Worm (Caenorhabditis elegans) whole organism, L1 larva: ENCODE measurements around the gene mop-25.1.

ENCODE experiments used
- C34B4.2 ChIP-seq: sonication (generic microtip); optimal IDR thresholded peaks from 2 replicates; lab custom pipeline; 2017; ENCODE audit warnings: mild to moderate bottlenecking, missing genetic modification characterization, missing compliant biosample characterization
- ceh-63 ChIP-seq: fragments of 200-800 bp; sonication (Bioruptor generic); optimal IDR thresholded peaks from 2 replicates; lab custom pipeline; 2018; ENCODE audit warnings: mild to moderate bottlenecking, missing genetic modification characterization, missing compliant biosample characterization
- ceh-8 ChIP-seq: fragments of 200-800 bp; sonication (Bioruptor generic); optimal IDR thresholded peaks from 2 replicates; lab custom pipeline; 2018; ENCODE audit warnings: mild to moderate bottlenecking, missing genetic modification characterization, moderate library complexity, missing compliant biosample characterization
- ceh-82 ChIP-seq, 3 experiments: fragments of 150-350 bp in 1 of 3; sonication (generic microtip) in 2 of 3; optimal IDR thresholded peaks; 2 replicates each; lab custom pipeline; 2014 to 2017; ENCODE audit warnings: missing biosample characterization in 3 of 3, missing genetic modification characterization in 3 of 3
- egl-13 ChIP-seq: sonication (generic microtip); optimal IDR thresholded peaks from 2 replicates; lab custom pipeline; 2016; ENCODE audit warnings: missing genotype, missing genetic modification reagents, missing genetic modification characterization, missing compliant biosample characterization
- elt-2 ChIP-seq: sonication (generic microtip); optimal IDR thresholded peaks from 2 replicates; lab custom pipeline; 2016; ENCODE audit warnings: missing genetic modification characterization, mild to moderate bottlenecking, inconsistent platforms, missing compliant biosample characterization, missing genetic modification reagents
- fkh-10 ChIP-seq: sonication (generic microtip); optimal IDR thresholded peaks from 2 replicates; lab custom pipeline; 2017; ENCODE audit warnings: missing biosample characterization, missing genetic modification reagents, missing genetic modification characterization
- hpl-2 ChIP-seq: fragments of 150-350 bp; optimal IDR thresholded peaks from 2 replicates; lab custom pipeline; 2014; ENCODE audit warnings: missing biosample characterization, missing genetic modification reagents, missing genetic modification characterization
- irx-1 ChIP-seq: sonication (generic microtip); optimal IDR thresholded peaks from 2 replicates; lab custom pipeline; 2016; ENCODE audit warnings: missing genetic modification characterization, missing compliant biosample characterization
- isw-1 ChIP-seq: fragments of 200-800 bp; sonication (Bioruptor generic); IDR thresholded peaks from 2 replicates; pipeline ENCODE4 v1.3.6; 2022; ENCODE audit warnings: missing genetic modification characterization, missing compliant biosample characterization
- lin-13 ChIP-seq: fragments of 150-350 bp; optimal IDR thresholded peaks from 2 replicates; lab custom pipeline; 2014; ENCODE audit warnings: missing biosample characterization, missing genetic modification reagents, missing genetic modification characterization
- lin-14 ChIP-seq: fragments of 200-800 bp; sonication (Bioruptor generic); optimal IDR thresholded peaks from 2 replicates; lab custom pipeline; 2018; ENCODE audit warnings: mild to moderate bottlenecking, missing genetic modification characterization, moderate library complexity, missing compliant biosample characterization
- lin-15B ChIP-seq: fragments of 150-350 bp; sonication (generic microtip); optimal IDR thresholded peaks from 3 replicates; lab custom pipeline; 2014; ENCODE audit warnings: missing biosample characterization, missing genetic modification characterization
- lin-35 ChIP-seq, 2 experiments: fragments of 150-350 bp; optimal IDR thresholded peaks; 2 replicates each; lab custom pipeline; 2014; ENCODE audit warnings: missing biosample characterization in 2 of 2, missing genetic modification characterization in 2 of 2, missing genetic modification reagents in 2 of 2
- lin-39 ChIP-seq: fragments of 150-350 bp; optimal IDR thresholded peaks from 2 replicates; lab custom pipeline; 2014; ENCODE audit warnings: missing biosample characterization, missing genetic modification reagents, missing genetic modification characterization
- lir-3 ChIP-seq: sonication (generic microtip); optimal IDR thresholded peaks from 2 replicates; lab custom pipeline; 2016; ENCODE audit warnings: mild to moderate bottlenecking, missing genetic modification characterization, moderate library complexity, missing compliant biosample characterization; ENCODE audit not compliant: poor library complexity
- lsy-2 ChIP-seq, 2 experiments: fragments of 150-350 bp; optimal IDR thresholded peaks; 2 replicates each; lab custom pipeline; 2014; ENCODE audit warnings: missing biosample characterization in 2 of 2, missing genetic modification characterization in 2 of 2
- mep-1 ChIP-seq: fragments of 150-350 bp; optimal IDR thresholded peaks from 2 replicates; lab custom pipeline; 2014; ENCODE audit warnings: missing biosample characterization, missing genetic modification characterization
- nhr-11 ChIP-seq: fragments of 150-350 bp; optimal IDR thresholded peaks from 2 replicates; lab custom pipeline; 2014; ENCODE audit warnings: missing biosample characterization, missing genetic modification characterization
- nhr-19 ChIP-seq: fragments of 200-800 bp; sonication (Bioruptor generic); conservative IDR thresholded peaks from 2 replicates; pipeline ENCODE4 v1.3.6; 2022; ENCODE audit warnings: missing genetic modification characterization, missing compliant biosample characterization
- nhr-20 ChIP-seq: sonication (generic microtip); optimal IDR thresholded peaks from 2 replicates; lab custom pipeline; 2016; ENCODE audit warnings: mild to moderate bottlenecking, missing genetic modification characterization, missing compliant biosample characterization
- nhr-47 ChIP-seq: sonication (generic microtip); optimal IDR thresholded peaks from 2 replicates; lab custom pipeline; 2016; ENCODE audit warnings: mild to moderate bottlenecking, missing genetic modification characterization, moderate library complexity, missing compliant biosample characterization
- nhr-71 ChIP-seq: sonication (generic microtip); optimal IDR thresholded peaks from 2 replicates; lab custom pipeline; 2016; ENCODE audit warnings: mild to moderate bottlenecking, missing genetic modification characterization, moderate library complexity, missing compliant biosample characterization
- nhr-77 ChIP-seq: fragments of 150-350 bp; optimal IDR thresholded peaks from 2 replicates; lab custom pipeline; 2014; ENCODE audit warnings: missing biosample characterization, missing genetic modification characterization
- nhr-90 ChIP-seq: sonication (generic microtip); optimal IDR thresholded peaks from 2 replicates; lab custom pipeline; 2016; ENCODE audit warnings: mild to moderate bottlenecking, missing genetic modification characterization, missing compliant biosample characterization; ENCODE audit not compliant: poor library complexity
- pqm-1 ChIP-seq: sonication (generic microtip); optimal IDR thresholded peaks from 3 replicates; lab custom pipeline; 2017; ENCODE audit warnings: missing biosample characterization, missing genetic modification characterization
- skn-1 ChIP-seq: fragments of 150-350 bp; optimal IDR thresholded peaks from 2 replicates; lab custom pipeline; 2014; ENCODE audit warnings: missing biosample characterization, missing genetic modification characterization
- snu-23 ChIP-seq: sonication (generic microtip); optimal IDR thresholded peaks from 2 replicates; lab custom pipeline; 2016; ENCODE audit warnings: missing genetic modification characterization, missing compliant biosample characterization
- tbx-2 ChIP-seq: sonication (generic microtip); optimal IDR thresholded peaks from 2 replicates; lab custom pipeline; 2016; ENCODE audit warnings: missing genetic modification characterization, missing compliant biosample characterization
- unc-62 ChIP-seq: fragments of 150-350 bp; optimal IDR thresholded peaks from 2 replicates; lab custom pipeline; 2014; ENCODE audit warnings: missing biosample characterization, missing genetic modification reagents, missing genetic modification characterization
- unc-86 ChIP-seq: sonication (generic microtip); optimal IDR thresholded peaks from 2 replicates; lab custom pipeline; 2016; ENCODE audit warnings: missing genetic modification characterization, missing compliant biosample characterization
- xbp-1 ChIP-seq: sonication (generic microtip); optimal IDR thresholded peaks from 2 replicates; lab custom pipeline; 2016; ENCODE audit warnings: missing genetic modification characterization, missing compliant biosample characterization
- ztf-11 ChIP-seq, 2 experiments: sonication (generic microtip); optimal IDR thresholded peaks; 2 replicates each; lab custom pipeline; 2016 to 2017; ENCODE audit warnings: missing genetic modification characterization in 2 of 2, missing biosample characterization in 1 of 2, missing compliant biosample characterization in 1 of 2
- ztf-4 ChIP-seq: fragments of 150-350 bp; optimal IDR thresholded peaks from 2 replicates; lab custom pipeline; 2014; ENCODE audit warnings: missing biosample characterization, missing genetic modification characterization

The mop-25.1 gene

ce11 chrX:4003220-4003619 is 8.8 kb upstream of the mop-25.1 start, which contains the start of gene R02E12.12:
Gene R02E12.12 (plus strand): TSS chrX:4003520.
- TF ChIP-seq ceh-63 (GFP tag; lab: Kevin White, UChicago), result no peak
- no peak for TF ChIP-seq lin-13 (GFP tag; lab: Kevin White, UChicago)
- TF ChIP-seq C34B4.2 (tag; lab: Kevin White, UChicago), result no peak
- TF ChIP-seq tbx-2, result no peak
- TF ChIP-seq ztf-11 (tag; optimal IDR thresholded peaks at IDR 0.05; lab: Kevin White, UChicago), result no peak

- TF ChIP-seq nhr-47 (tag; lab: Kevin White, UChicago) (peak; percentile 3), ceh-82 (tag; optimal IDR thresholded peaks at IDR 0.05; lab: Kevin White, UChicago) (no peak), lin-14 (GFP tag; lab: Kevin White, UChicago) (peak; percentile 3), lir-3 (tag; lab: Kevin White, UChicago) (peak; percentile 4), nhr-71 (tag; lab: Kevin White, UChicago) (peak; percentile 24), lin-13 (GFP tag; lab: Kevin White, UChicago) (no peak)
- TF ChIP-seq, all 84 proteins: peak for 4
These were observed 7.0 kb upstream of the mop-25.1 start, which contains the start of gene R02E12.4 for ce11 chrX:4005014-4005413. Gene R02E12.4 (plus strand): TSS chrX:4005314.

- TF ChIP-seq xbp-1 (no peak), fkh-10 (no peak), egl-13 (tag; lab: Kevin White, UChicago) (no peak), ceh-8 (GFP tag; lab: Kevin White, UChicago) (no peak)
These were observed 5.1 kb upstream of the mop-25.1 start for ce11 chrX:4006966-4007365.

ce11 chrX:4007724-4008123 is 4.3 kb upstream of the mop-25.1 start:
- TF ChIP-seq hpl-2 (GFP tag; lab: Kevin White, UChicago) (peak; percentile 88), lin-15B (tag; lab: Kevin White, UChicago) (no peak), nhr-77 (tag; lab: Kevin White, UChicago) (peak; percentile 10), ztf-4 (no peak), nhr-11 (tag; lab: Kevin White, UChicago) (no peak), irx-1 (tag; lab: Kevin White, UChicago) (no peak), mep-1 (tag; lab: Kevin White, UChicago) (peak; percentile 29), elt-2 (peak; percentile 95), nhr-90 (tag; lab: Kevin White, UChicago) (peak; percentile 81), snu-23 (peak; percentile 45), nhr-47 (tag; lab: Kevin White, UChicago) (peak; percentile 58), unc-86 (tag; lab: Kevin White, UChicago) (no peak), lin-13 (GFP tag; lab: Kevin White, UChicago) (peak; percentile 15), C34B4.2 (tag; lab: Kevin White, UChicago) (no peak), lin-39 (tag; lab: Kevin White, UChicago) (no peak), nhr-71 (tag; lab: Kevin White, UChicago) (peak; percentile 77), skn-1 (tag; lab: Kevin White, UChicago) (no peak), nhr-19 (GFP tag; lab: Robert Waterston, UW) (0 out of 2 replicates have a peak, but pooled peaks have one; percentile 23), lin-14 (GFP tag; lab: Kevin White, UChicago) (peak; percentile 44), pqm-1 (tag; lab: Kevin White, UChicago) (no peak), lin-35 (GFP tag; optimal IDR thresholded peaks at IDR 0.05; lab: Kevin White, UChicago) (peak in 1 of 2 experiments; percentile 17), nhr-20 (tag; lab: Kevin White, UChicago) (peak; percentile 66), unc-62 (GFP tag; lab: Kevin White, UChicago) (no peak), ztf-11 (tag; optimal IDR thresholded peaks at IDR 0.05; lab: Kevin White, UChicago) (no peak), isw-1 (no peak), lsy-2 (tag; optimal IDR thresholded peaks at IDR 0.05; lab: Kevin White, UChicago) (peak; percentile 14 to 29), tbx-2 (peak; percentile 36)
